Fruit fly (Drosophila melanogaster) whole organism: ENCODE results near the gene GstZ2.

Experiments used
- EcR ChIP-seq, 2 experiments: fragments of >200 bp; optimal IDR thresholded peaks; 2 replicates each; lab custom pipeline; 2017; ENCODE audit warnings: missing biosample characterization in 2 of 2, missing genetic modification characterization in 2 of 2, missing genetic modification reagents in 2 of 2
- pan ChIP-seq: fragments of >200 bp; optimal IDR thresholded peaks from 2 replicates; lab custom pipeline; 2017
- psq ChIP-seq: fragments of >200 bp; optimal IDR thresholded peaks from 2 replicates; lab custom pipeline; 2017
- usp ChIP-seq: fragments of >200 bp; optimal IDR thresholded peaks from 2 replicates; lab custom pipeline; 2017; ENCODE audit warnings: missing biosample characterization, missing genetic modification characterization, mixed read lengths

dm6 chr3R:9427328-9427727 lies 33.1 kb downstream of the GstZ2 start:
- TF ChIP-seq usp (no peak), psq (lab: Kevin White, UChicago) (no peak), pan (lab: Kevin White, UChicago) (no peak), EcR (GFP tag; optimal IDR thresholded peaks at IDR 0.05; lab: Kevin White, UChicago) (no peak)
